Worm (Caenorhabditis elegans): ENCODE data around the gene fbxc-36.
"Not testable (repeated sequence)": the region's sequence is repeated elsewhere in the genome, so short reads cannot be mapped to it uniquely, and the experiment has no call there.

DNA sequence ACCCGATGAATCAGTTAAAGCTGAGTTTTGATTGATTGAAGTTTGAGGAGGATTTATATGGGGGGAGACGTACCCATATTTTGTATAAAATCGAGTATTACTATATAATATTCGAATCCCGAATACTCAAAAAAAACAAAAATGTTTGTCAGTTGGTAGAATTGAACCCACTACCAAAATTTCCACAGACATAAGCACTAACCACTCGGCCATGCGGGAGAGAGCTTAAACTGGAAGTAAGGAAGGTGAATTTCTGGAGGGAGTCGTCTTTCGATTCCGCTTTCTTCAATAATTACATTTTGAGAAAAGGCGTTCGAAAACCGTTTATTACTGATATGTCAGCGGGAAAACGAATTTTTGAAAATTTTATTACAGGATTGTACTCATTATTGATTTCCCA, 36.3 kb downstream of the fbxc-36 start:
- not testable (repeated sequence) for TF ChIP-seq Y79H2A.3 (GFP tag; conservative IDR thresholded peaks at IDR 0.05); F52B5.7 (tag; optimal IDR thresholded peaks at IDR 0.05); lsl-1 (GFP tag; optimal IDR thresholded peaks at IDR 0.05); F57C9.4 (tag; optimal IDR thresholded peaks at IDR 0.05); atf-7 (tag; optimal IDR thresholded peaks at IDR 0.05); F39B2.1 (GFP tag; IDR thresholded peaks at IDR 0.05); B0336.3 (GFP tag; IDR thresholded peaks at IDR 0.05); attf-6 (GFP tag; IDR thresholded peaks at IDR 0.05); snpc-4 (GFP tag; optimal IDR thresholded peaks at IDR 0.05); snpc-4 (tag; optimal IDR thresholded peaks at IDR 0.05)
